Worm (Caenorhabditis elegans) whole organism, L4/young adult: ENCODE measurements around the gene C28F5.1.

ENCODE experiments used
- dao-5 ChIP-seq: sonication (generic microtip); optimal IDR thresholded peaks from 2 replicates; lab custom pipeline; 2016; ENCODE audit warnings: missing genotype, missing genetic modification characterization, moderate library complexity, missing compliant biosample characterization
- him-1 ChIP-seq: sonication (generic microtip); optimal IDR thresholded peaks from 2 replicates; lab custom pipeline; 2016; ENCODE audit warnings: missing genotype, missing genetic modification reagents, missing genetic modification characterization, missing compliant biosample characterization

- no peak for TF ChIP-seq him-1 (tag; lab: Kevin White, UChicago)
- TF ChIP-seq dao-5 (tag; lab: Kevin White, UChicago), result no peak
Observed at ce11 chrII:7489605-7490004, 15.5 kb upstream of the C28F5.1 start, which contains the start of gene D1022.9.
